Worm (Caenorhabditis elegans): ENCODE data around the gene cdr-1.

DNA sequence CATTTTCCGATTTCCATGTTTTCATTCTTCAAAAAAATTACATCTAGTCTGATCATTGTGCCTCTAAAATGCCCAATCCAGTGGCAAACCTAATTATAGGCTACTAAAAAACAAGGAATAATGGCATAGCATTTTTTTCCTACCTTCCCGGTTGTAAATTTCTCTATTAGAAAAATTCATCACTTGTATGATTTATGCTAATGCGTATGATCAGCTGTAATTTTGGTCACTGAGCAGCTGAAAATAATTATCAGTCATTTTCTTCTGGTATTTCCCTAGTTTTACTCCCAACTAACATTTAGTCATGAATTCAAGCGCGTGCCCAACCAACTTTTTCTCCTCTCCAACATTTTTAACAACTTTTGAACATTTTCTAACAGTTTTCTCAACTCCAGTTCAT, 34.4 kb downstream of the cdr-1 start, which contains the start of gene srh-186:
- TF ChIP-seq nhr-12 (tag; optimal IDR thresholded peaks at IDR 0.05): no peak
- no peak for TF ChIP-seq unc-62 (GFP tag; optimal IDR thresholded peaks at IDR 0.05)
- no peak for TF ChIP-seq nfya-1 (tag; optimal IDR thresholded peaks at IDR 0.05; ENCODE audit: insufficient read depth)
